Worm (Caenorhabditis elegans) whole organism, midembryonic: ENCODE results near the gene fbxa-220.
A peak's percentile ranks its signal among the peaks of the same experiment; 100 is the strongest.

Experiments used
- T22C8.4 ChIP-seq: fragments of 200-800 bp; sonication (Bioruptor generic); IDR thresholded peaks from 2 replicates; pipeline ENCODE4 v1.3.6; 2022; ENCODE audit warnings: missing genetic modification characterization, missing compliant biosample characterization
- cog-1 ChIP-seq: sonication (generic microtip); optimal IDR thresholded peaks from 2 replicates; lab custom pipeline; 2016; ENCODE audit warnings: missing genetic modification characterization, missing compliant biosample characterization
- flt-1 ChIP-seq: fragments of 200-800 bp; sonication (Bioruptor generic); IDR thresholded peaks from 2 replicates; pipeline ENCODE4 v1.3.6; 2022; ENCODE audit warnings: missing genetic modification characterization, missing compliant biosample characterization
- klf-2 ChIP-seq: fragments of 200-800 bp; sonication (Bioruptor generic); conservative IDR thresholded peaks from 2 replicates; pipeline ENCODE4 v1.3.6; 2022; ENCODE audit warnings: missing genetic modification reagents, missing genetic modification characterization, missing compliant biosample characterization
- med-1 ChIP-seq: sonication (generic microtip); optimal IDR thresholded peaks from 2 replicates; lab custom pipeline; 2017; ENCODE audit warnings: missing genetic modification characterization, mild to moderate bottlenecking, missing compliant biosample characterization, antibody characterized with exemption, missing genetic modification reagents; ENCODE audit not compliant: insufficient read depth
- ref-1 ChIP-seq: fragments of 200-800 bp; sonication (Bioruptor generic); conservative IDR thresholded peaks from 2 replicates; pipeline ENCODE4 v1.3.6; 2022; ENCODE audit warnings: missing genetic modification reagents, missing genetic modification characterization, missing compliant biosample characterization
- tab-1 ChIP-seq: fragments of 200-800 bp; sonication (Bioruptor generic); IDR thresholded peaks from 2 replicates; pipeline ENCODE4 v1.3.6; 2022; ENCODE audit warnings: missing genetic modification characterization, missing compliant biosample characterization
- ztf-23 ChIP-seq: fragments of 200-800 bp; sonication (Bioruptor generic); IDR thresholded peaks from 2 replicates; pipeline ENCODE4 v1.3.6; 2022; ENCODE audit warnings: missing genetic modification reagents, missing genetic modification characterization, missing compliant biosample characterization
- ztf-29 ChIP-seq: fragments of 200-800 bp; sonication (Bioruptor generic); IDR thresholded peaks from 2 replicates; pipeline ENCODE4 v1.3.6; 2022; ENCODE audit warnings: missing genetic modification reagents, missing genetic modification characterization, missing compliant biosample characterization

Gene fbxa-220

DNA sequence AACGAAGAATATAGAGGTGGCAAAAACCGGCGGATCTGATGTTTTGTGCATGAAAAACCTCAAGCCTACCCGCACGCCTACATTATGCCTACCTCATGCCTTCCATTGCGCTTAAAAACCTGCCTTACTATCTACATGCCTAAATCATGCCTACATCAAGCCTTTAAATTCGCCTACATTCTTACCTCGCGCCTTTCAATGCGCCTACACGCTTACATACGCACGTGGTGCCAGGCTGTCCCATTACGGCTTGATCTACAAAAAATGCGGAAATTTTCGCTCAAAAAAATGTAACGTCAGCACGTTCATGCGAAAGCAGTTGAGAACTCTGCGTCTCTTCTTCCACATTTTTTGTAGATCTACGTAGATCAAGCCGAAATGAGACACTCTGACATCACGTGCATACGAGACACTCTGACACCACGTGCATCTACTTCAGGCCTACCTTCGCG lies at the start of gene fbxa-220:
Gene fbxa-220 (minus strand): TSS at position 51 of the 452 bp plus-strand sequence.
- no peak for TF ChIP-seq flt-1 (GFP tag; lab: Robert Waterston, UW)
- no peak for TF ChIP-seq ztf-29 (GFP tag; lab: Robert Waterston, UW)
- no peak for TF ChIP-seq T22C8.4 (GFP tag; lab: Robert Waterston, UW)
- no peak for TF ChIP-seq ref-1 (GFP tag; lab: Robert Waterston, UW)
- TF ChIP-seq klf-2 (GFP tag; lab: Robert Waterston, UW) = no peak
- TF ChIP-seq ztf-23 = no peak
- TF ChIP-seq med-1 = no peak
- no peak for TF ChIP-seq tab-1
- TF ChIP-seq cog-1 (tag; lab: Kevin White, UChicago) = no peak

DNA sequence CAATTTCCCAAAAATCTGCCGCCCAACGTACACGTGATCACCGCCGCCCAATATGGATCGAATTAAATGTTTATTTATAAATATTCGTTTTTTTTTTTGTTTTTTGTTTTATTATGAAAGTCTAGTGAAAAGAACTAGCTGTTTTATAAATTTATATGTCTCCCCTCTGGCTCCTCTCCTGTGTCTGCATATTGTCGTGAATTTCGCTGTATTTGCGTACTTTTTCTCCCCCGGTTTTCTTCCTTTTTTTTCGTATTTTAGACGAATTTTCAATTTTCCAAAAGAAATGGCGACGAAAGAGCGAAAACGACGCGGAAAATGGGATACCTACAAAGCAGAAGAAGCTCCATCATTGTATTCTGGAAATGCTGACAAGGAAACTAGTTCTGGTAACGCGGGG lies 42.4 kb upstream of the fbxa-220 start, which contains the start of gene xpb-1:
Gene xpb-1 (plus strand): TSS at position 262 of the 400 bp plus-strand sequence.
- TF ChIP-seq T22C8.4 (GFP tag; lab: Robert Waterston, UW) = no peak
- no peak for TF ChIP-seq flt-1 (GFP tag; lab: Robert Waterston, UW)
- no peak for TF ChIP-seq cog-1 (tag; lab: Kevin White, UChicago)
- no peak for TF ChIP-seq klf-2 (GFP tag; lab: Robert Waterston, UW)
- no peak for TF ChIP-seq ref-1 (GFP tag; lab: Robert Waterston, UW)
- TF ChIP-seq ztf-29 (GFP tag; lab: Robert Waterston, UW) = no peak
- TF ChIP-seq med-1 = no peak
- no peak for TF ChIP-seq tab-1

DNA sequence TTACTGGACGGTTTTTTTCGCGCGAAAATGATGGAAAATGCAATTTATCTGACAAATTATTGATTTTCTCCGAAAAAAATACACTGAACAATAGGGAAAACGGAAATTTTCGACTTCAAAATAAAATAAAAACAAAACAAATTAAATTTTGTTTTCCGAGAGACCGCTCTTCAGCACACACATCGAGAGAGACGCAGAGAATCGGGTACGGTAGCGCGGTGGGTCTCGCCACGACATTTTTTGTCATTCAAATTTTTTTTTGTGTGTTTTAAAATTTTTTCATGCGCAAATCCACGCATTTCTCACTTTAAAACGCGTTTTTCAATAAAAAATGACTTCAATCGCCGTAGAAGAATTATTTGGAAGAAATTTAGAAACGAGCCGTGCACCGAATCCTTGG lies 40.1 kb upstream of the fbxa-220 start:
- TF ChIP-seq ztf-23 (no peak), cog-1 (tag; lab: Kevin White, UChicago) (no peak), tab-1 (no peak), med-1 (no peak), T22C8.4 (GFP tag; lab: Robert Waterston, UW) (no peak), ref-1 (GFP tag; lab: Robert Waterston, UW) (no peak), flt-1 (GFP tag; lab: Robert Waterston, UW) (no peak), ztf-29 (GFP tag; lab: Robert Waterston, UW) (no peak)

DNA sequence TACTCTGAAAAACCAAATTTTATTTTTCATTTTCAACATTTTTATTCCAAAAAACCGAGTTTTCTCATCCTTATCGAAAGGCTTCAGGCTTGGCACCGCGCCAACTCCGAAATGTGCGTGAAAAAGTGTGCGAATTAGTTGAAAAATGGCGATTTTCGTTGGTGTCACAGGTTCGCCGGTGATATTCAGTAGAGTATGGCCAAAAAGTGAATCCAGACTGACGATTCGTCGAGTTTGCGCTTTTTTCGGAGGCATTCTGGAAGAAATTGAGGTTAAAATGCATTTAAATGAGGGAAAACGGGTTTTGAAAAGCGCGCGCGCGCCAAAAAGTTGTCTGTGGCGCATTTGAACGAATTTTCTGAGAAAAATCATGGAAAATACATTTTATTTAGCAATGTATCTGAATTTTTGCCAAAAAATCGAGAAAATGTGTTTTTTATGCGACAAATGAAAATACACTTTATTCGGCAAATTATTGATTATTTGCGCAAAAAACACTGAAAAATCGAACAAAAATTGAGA lies 39.6 kb upstream of the fbxa-220 start, which contains the start of the genes Y66D12A.16 and such-1:
Gene Y66D12A.16 (plus strand): TSS at position 51 of the 522 bp plus-strand sequence.
Gene such-1 (minus strand): TSS at position 256 of the 522 bp plus-strand sequence.
- TF ChIP-seq ref-1 (GFP tag; lab: Robert Waterston, UW) (no peak), T22C8.4 (GFP tag; lab: Robert Waterston, UW) (no peak), med-1 (no peak), flt-1 (GFP tag; lab: Robert Waterston, UW) (no peak)

DNA sequence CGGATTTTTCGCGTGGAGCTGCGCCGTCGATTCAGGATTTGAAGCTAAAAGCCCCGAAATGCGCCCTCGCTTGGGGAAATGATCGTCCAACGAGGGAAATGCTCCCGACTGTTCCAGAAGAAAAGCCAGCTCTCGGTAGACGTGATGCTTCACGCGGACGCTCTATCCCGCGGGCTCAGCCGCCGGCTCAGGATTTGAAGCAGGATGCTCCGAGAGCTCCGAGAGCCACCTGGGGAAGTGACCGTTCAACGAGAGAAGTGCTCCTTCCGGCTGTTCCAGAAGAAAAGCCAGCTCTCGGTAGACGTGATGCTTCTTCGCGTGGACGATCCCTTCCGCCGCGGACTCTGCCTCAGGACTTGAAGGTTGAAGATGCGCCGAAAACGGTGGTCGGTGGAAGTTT lies 26.8 kb upstream of the fbxa-220 start:
- no peak for TF ChIP-seq cog-1 (tag; lab: Kevin White, UChicago)

DNA sequence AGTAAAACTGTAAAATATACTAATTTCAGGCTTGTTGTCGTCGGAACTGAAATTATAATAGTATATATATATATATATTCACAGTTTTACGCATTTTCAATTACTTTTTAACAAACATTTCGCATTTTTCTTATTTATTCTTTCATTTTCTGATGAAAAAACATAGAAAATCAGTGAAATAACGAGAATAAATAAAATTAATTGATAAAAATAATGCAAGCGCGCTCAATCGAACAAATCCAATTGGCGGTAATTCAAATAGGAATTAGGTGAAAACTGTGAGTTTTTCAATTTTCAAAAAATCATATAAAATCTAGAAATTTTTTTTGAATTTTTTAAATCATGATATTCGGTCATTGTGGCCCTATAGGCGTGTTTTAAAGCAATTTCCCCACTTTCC lies 26.1 kb upstream of the fbxa-220 start:
- TF ChIP-seq ztf-23 (no peak), klf-2 (GFP tag; lab: Robert Waterston, UW) (no peak), med-1 (no peak), T22C8.4 (GFP tag; lab: Robert Waterston, UW) (no peak), flt-1 (GFP tag; lab: Robert Waterston, UW) (no peak), tab-1 (no peak), ref-1 (GFP tag; lab: Robert Waterston, UW) (no peak), ztf-29 (GFP tag; lab: Robert Waterston, UW) (no peak), cog-1 (tag; lab: Kevin White, UChicago) (no peak)

DNA sequence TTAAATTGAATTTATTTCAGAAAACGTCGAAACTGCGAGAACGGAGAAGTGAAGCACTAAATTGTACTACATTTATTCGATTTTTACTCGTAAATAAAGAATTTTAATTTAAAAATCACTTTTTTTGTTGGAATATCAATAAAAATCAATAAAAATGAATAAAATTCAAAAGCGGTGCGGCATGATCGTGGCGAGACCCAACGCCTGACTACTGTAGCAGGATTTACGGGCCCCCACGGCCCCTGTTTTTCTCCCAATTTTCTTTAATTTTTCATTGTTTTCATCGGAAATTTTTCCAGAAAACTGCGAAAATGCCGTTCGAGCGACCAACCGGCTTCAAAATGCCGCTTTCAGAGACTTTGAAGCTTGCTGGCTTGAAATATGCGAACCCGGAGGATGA lies 24.8 kb upstream of the fbxa-220 start, which contains the start of gene Y66D12A.19:
Gene Y66D12A.19 (plus strand): TSS at position 266 of the 400 bp plus-strand sequence.
- no peak for TF ChIP-seq flt-1 (GFP tag; lab: Robert Waterston, UW)
- TF ChIP-seq klf-2 (GFP tag; lab: Robert Waterston, UW) = no peak
- TF ChIP-seq ref-1 (GFP tag; lab: Robert Waterston, UW) = no peak
- TF ChIP-seq cog-1 (tag; lab: Kevin White, UChicago) = no peak
- TF ChIP-seq ztf-29 (GFP tag; lab: Robert Waterston, UW) = no peak
- TF ChIP-seq med-1 = no peak
- TF ChIP-seq T22C8.4 (GFP tag; lab: Robert Waterston, UW) = no peak
- no peak for TF ChIP-seq tab-1
- TF ChIP-seq ztf-23 = no peak

DNA sequence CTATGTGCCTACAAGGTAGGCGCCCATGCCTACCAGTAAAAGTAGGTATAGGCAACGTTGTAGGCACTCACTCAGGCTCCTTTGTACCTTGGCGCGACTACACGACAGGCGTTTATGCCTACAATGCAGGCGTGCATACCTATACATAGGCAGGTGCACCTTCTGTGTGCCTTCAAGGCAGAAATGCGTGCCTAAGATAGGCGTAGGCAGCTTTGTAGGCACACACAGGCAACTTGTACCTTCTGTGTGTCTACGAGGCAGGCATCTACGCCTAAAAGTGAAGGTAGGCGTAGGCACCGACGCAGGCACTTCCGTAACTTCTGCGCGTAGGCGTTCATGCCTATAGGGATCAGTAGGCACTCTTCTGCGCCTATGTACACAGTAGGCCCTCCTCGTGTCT lies 21.6 kb upstream of the fbxa-220 start:
- TF ChIP-seq tab-1 = no peak
- 0 out of 2 replicates have a peak, but pooled peaks have one; percentile 36 for TF ChIP-seq ztf-29 (GFP tag; lab: Robert Waterston, UW)
- TF ChIP-seq med-1 = no peak
- TF ChIP-seq ref-1 (GFP tag; lab: Robert Waterston, UW) = no peak

DNA sequence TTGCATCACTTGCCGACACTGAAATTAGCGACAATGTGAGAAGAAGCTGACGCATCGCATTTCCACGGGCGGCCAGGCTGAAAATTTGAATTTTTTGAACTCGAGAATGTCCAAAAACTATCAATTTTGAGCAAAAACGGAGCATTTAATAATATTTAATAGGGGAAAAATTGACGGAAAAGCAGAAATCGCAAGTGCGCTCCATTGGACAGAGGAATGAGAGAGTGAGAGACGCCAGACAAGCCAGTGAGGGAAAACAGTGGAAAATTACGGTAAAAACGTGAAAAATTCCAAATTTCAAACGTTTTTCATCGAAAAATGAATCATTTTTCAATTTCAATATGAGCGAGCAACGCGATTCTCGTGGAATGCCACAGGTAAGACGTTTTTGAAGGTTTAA lies 21.2 kb upstream of the fbxa-220 start, which contains the start of the genes Y66D12A.21 and spe-6:
Gene Y66D12A.21 (minus strand): TSS at position 90 of the 400 bp plus-strand sequence.
Gene spe-6 (plus strand): TSS at position 276 of the 400 bp plus-strand sequence.
- TF ChIP-seq med-1 (no peak), ztf-29 (GFP tag; lab: Robert Waterston, UW) (no peak), klf-2 (GFP tag; lab: Robert Waterston, UW) (no peak), ref-1 (GFP tag; lab: Robert Waterston, UW) (no peak), tab-1 (no peak), T22C8.4 (GFP tag; lab: Robert Waterston, UW) (no peak), flt-1 (GFP tag; lab: Robert Waterston, UW) (no peak), cog-1 (tag; lab: Kevin White, UChicago) (no peak), ztf-23 (no peak)

DNA sequence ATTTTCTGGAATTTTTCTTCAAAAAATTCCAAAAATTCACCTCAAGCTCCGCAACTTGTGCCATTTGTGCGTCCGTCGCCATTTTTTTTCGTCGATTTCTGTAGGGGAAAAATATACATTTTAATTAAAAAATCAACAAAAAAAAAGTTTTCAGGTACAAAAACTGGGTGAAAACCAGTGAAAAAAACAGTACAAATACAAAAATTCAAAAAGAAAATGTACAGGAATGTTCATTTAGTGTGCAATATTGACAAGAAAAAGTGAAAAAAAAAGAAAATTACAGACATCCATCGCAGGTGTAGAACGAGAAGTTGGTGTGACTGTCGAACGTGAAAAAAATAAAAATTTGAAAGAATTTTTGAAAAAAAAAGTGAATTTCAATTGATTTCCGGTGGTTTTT lies 18.8 kb upstream of the fbxa-220 start, which contains the start of gene tin-10:
Gene tin-10 (minus strand): TSS at position 101 of the 400 bp plus-strand sequence.
- TF ChIP-seq ztf-23 (no peak), flt-1 (GFP tag; lab: Robert Waterston, UW) (no peak), med-1 (no peak), cog-1 (tag; lab: Kevin White, UChicago) (no peak), ztf-29 (GFP tag; lab: Robert Waterston, UW) (no peak), ref-1 (GFP tag; lab: Robert Waterston, UW) (no peak), klf-2 (GFP tag; lab: Robert Waterston, UW) (no peak), tab-1 (no peak), T22C8.4 (GFP tag; lab: Robert Waterston, UW) (no peak)
